Fruit fly (Drosophila melanogaster): Measurements from ENCODE around the gene Grip.

DNA sequence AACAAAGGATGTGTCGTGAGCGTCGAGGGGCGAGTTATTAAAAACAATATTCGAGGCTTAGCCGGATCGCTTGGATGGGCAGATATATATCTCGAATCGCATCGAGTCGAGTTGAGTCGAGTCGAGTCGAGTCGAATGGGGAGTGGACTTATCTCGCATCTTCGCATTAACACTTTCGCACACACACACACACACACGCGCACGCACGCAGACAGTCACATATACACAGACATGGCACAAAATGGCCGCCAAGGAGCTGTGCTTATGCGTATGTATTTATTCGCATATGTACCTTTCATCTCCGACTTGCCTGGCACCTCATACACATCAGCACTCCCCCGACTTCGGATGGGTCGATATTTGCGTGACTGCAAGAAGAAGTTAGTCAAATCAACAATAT, 31.9 kb downstream of the Grip start:
- TF ChIP-seq usp (GFP tag; optimal IDR thresholded peaks at IDR 0.05) (no peak), HLH54F (GFP tag; optimal IDR thresholded peaks at IDR 0.05) (no peak), CG1024 (GFP tag; IDR thresholded peaks at IDR 0.05) (no peak)
